Fruit fly (Drosophila melanogaster) whole organism, embryonic: ENCODE measurements around the gene CG34117.

Experiments used
- Aef1 ChIP-seq: fragments of 200-800 bp; sonication (Bioruptor generic); IDR thresholded peaks from 3 replicates; pipeline ENCODE4 v1.3.6; 2022; ENCODE audit warnings: missing biosample characterization, missing genetic modification characterization
- Atf-2 ChIP-seq: fragments of 200-800 bp; sonication (Bioruptor generic); optimal IDR thresholded peaks from 2 replicates; lab custom pipeline; 2016; ENCODE audit warnings: missing biosample characterization, missing genetic modification characterization
- CG10321 ChIP-seq: fragments of 200-800 bp; sonication (Bioruptor generic); IDR thresholded peaks from 2 replicates; pipeline ENCODE4 v1.3.6; 2022; ENCODE audit warnings: missing biosample characterization, missing genetic modification characterization
- CG10431 ChIP-seq: fragments of 200-800 bp; sonication (Bioruptor generic); optimal IDR thresholded peaks from 3 replicates; lab custom pipeline; 2018; ENCODE audit warnings: missing biosample characterization, mild to moderate bottlenecking, missing genetic modification characterization
- CG10543 ChIP-seq: fragments of 200-800 bp; sonication (Bioruptor generic); optimal IDR thresholded peaks from 3 replicates; lab custom pipeline; 2017; ENCODE audit warnings: missing biosample characterization, mild to moderate bottlenecking, missing genetic modification characterization, moderate library complexity
- CG11093 ChIP-seq: fragments of 200-800 bp; sonication (Bioruptor generic); IDR thresholded peaks from 3 replicates; pipeline ENCODE4 v1.3.6; 2022; ENCODE audit warnings: missing biosample characterization, missing genetic modification characterization
- CG11456 ChIP-seq: fragments of 200-800 bp; sonication (Bioruptor generic); IDR thresholded peaks from 3 replicates; pipeline ENCODE4 v1.3.6; 2022; ENCODE audit warnings: missing biosample characterization, missing genetic modification characterization
- CG11560 ChIP-seq: fragments of 200-800 bp; sonication (Bioruptor generic); IDR thresholded peaks from 3 replicates; pipeline ENCODE4 v1.3.6; 2022; ENCODE audit warnings: missing biosample characterization, missing genetic modification characterization
- CG12769 ChIP-seq: fragments of 200-800 bp; sonication (Bioruptor generic); optimal IDR thresholded peaks from 2 replicates; lab custom pipeline; 2019; ENCODE audit warnings: missing biosample characterization, mild to moderate bottlenecking, missing genetic modification characterization, moderate library complexity
- CG13775 ChIP-seq: fragments of 200-800 bp; sonication (Bioruptor generic); optimal IDR thresholded peaks from 3 replicates; lab custom pipeline; 2017; ENCODE audit warnings: missing biosample characterization, mild to moderate bottlenecking, missing genetic modification characterization
- CG14050 ChIP-seq: fragments of 200-800 bp; sonication (Bioruptor generic); IDR thresholded peaks from 3 replicates; pipeline ENCODE4 v1.3.6; 2022; ENCODE audit warnings: missing biosample characterization, missing genetic modification characterization
- CG14667 ChIP-seq: fragments of 200-800 bp; sonication (Bioruptor generic); IDR thresholded peaks from 2 replicates; pipeline ENCODE4 v1.3.6; 2022; ENCODE audit warnings: missing biosample characterization, missing genetic modification characterization
- CG16863 ChIP-seq: fragments of 200-800 bp; sonication (Bioruptor generic); optimal IDR thresholded peaks from 3 replicates; lab custom pipeline; 2016; ENCODE audit warnings: missing biosample characterization, missing genetic modification characterization
- CG17186 ChIP-seq: fragments of 200-800 bp; sonication (Bioruptor generic); optimal IDR thresholded peaks from 3 replicates; lab custom pipeline; 2017; ENCODE audit warnings: missing biosample characterization, missing genetic modification reagents, missing genetic modification characterization
- CG17359 ChIP-seq: fragments of 200-800 bp; sonication (Bioruptor generic); optimal IDR thresholded peaks from 3 replicates; lab custom pipeline; 2018; ENCODE audit warnings: missing biosample characterization, mild to moderate bottlenecking, missing genetic modification characterization, moderate library complexity
- CG17385 ChIP-seq: fragments of 200-800 bp; sonication (Bioruptor generic); optimal IDR thresholded peaks from 3 replicates; lab custom pipeline; 2018; ENCODE audit warnings: missing biosample characterization, mild to moderate bottlenecking, missing genetic modification characterization
- CG2120 ChIP-seq: fragments of 200-800 bp; sonication (Bioruptor generic); optimal IDR thresholded peaks from 3 replicates; lab custom pipeline; 2016; ENCODE audit warnings: missing biosample characterization, missing genetic modification characterization
- CG32532 ChIP-seq: fragments of 200-800 bp; sonication (Bioruptor generic); IDR thresholded peaks from 2 replicates; pipeline ENCODE4 v1.3.6; 2022; ENCODE audit warnings: missing biosample characterization, missing genetic modification characterization
- CG32772 ChIP-seq: fragments of 200-800 bp; sonication (Bioruptor generic); IDR thresholded peaks from 2 replicates; pipeline ENCODE4 v1.3.6; 2022; ENCODE audit warnings: missing biosample characterization, missing genetic modification characterization
- CG7963 ChIP-seq: fragments of 200-800 bp; sonication (Bioruptor generic); IDR thresholded peaks from 3 replicates; pipeline ENCODE4 v1.3.6; 2022; ENCODE audit warnings: missing biosample characterization, missing genetic modification characterization; ENCODE audit not compliant: partially characterized antibody
- CG8478 ChIP-seq: fragments of >200 bp; optimal IDR thresholded peaks from 2 replicates; lab custom pipeline; 2018
- CG9215 ChIP-seq: fragments of 200-800 bp; sonication (Bioruptor generic); IDR thresholded peaks from 2 replicates; pipeline ENCODE4 v1.3.6; 2022; ENCODE audit warnings: missing biosample characterization, missing genetic modification characterization
- Dek ChIP-seq: fragments of 200-800 bp; sonication (Bioruptor generic); optimal IDR thresholded peaks from 3 replicates; lab custom pipeline; 2019; ENCODE audit warnings: missing biosample characterization, mild to moderate bottlenecking, missing genetic modification characterization, moderate library complexity
- Drgx ChIP-seq: fragments of 200-800 bp; sonication (Bioruptor generic); IDR thresholded peaks from 2 replicates; pipeline ENCODE4 v1.3.6; 2022; ENCODE audit warnings: missing biosample characterization, missing genetic modification characterization
- Fer3 ChIP-seq: fragments of 200-800 bp; sonication (Bioruptor generic); optimal IDR thresholded peaks from 2 replicates; lab custom pipeline; 2018; ENCODE audit warnings: missing biosample characterization, mild to moderate bottlenecking, missing genetic modification characterization, moderate library complexity
- HHEX ChIP-seq: fragments of 200-800 bp; sonication (Bioruptor generic); optimal IDR thresholded peaks from 3 replicates; lab custom pipeline; 2017; ENCODE audit warnings: missing biosample characterization, mild to moderate bottlenecking, missing genetic modification characterization, missing genetic modification reagents
- HLH4C ChIP-seq: fragments of 200-800 bp; sonication (Bioruptor generic); IDR thresholded peaks from 3 replicates; pipeline ENCODE4 v1.3.6; 2022; ENCODE audit warnings: missing biosample characterization, missing genetic modification characterization; ENCODE audit not compliant: partially characterized antibody
- HmgD ChIP-seq: fragments of 200-800 bp; sonication (Bioruptor generic); optimal IDR thresholded peaks from 3 replicates; lab custom pipeline; 2016; ENCODE audit warnings: missing biosample characterization, missing genetic modification characterization
- Lhr ChIP-seq: fragments of 200-800 bp; sonication (Bioruptor generic); optimal IDR thresholded peaks from 3 replicates; lab custom pipeline; 2017; ENCODE audit warnings: mild to moderate bottlenecking, missing biosample characterization, missing genetic modification reagents, missing genetic modification characterization
- Lim3 ChIP-seq: fragments of 200-800 bp; sonication (Bioruptor generic); IDR thresholded peaks from 2 replicates; pipeline ENCODE4 v1.3.6; 2022; ENCODE audit warnings: missing biosample characterization, missing genetic modification characterization
- NK7.1 ChIP-seq: fragments of 200-800 bp; sonication (Bioruptor generic); optimal IDR thresholded peaks from 3 replicates; lab custom pipeline; 2016; ENCODE audit warnings: missing biosample characterization, missing genetic modification characterization
- Oaz ChIP-seq: fragments of 200-800 bp; sonication (Bioruptor generic); IDR thresholded peaks from 2 replicates; pipeline ENCODE4 v1.3.6; 2022; ENCODE audit warnings: missing biosample characterization, missing genetic modification characterization
- Poxn ChIP-seq: fragments of 200-800 bp; sonication (Bioruptor generic); IDR thresholded peaks from 2 replicates; pipeline ENCODE4 v1.3.6; 2022; ENCODE audit warnings: missing biosample characterization, missing genetic modification characterization
- Rfx ChIP-seq: fragments of 200-800 bp; sonication (Bioruptor generic); IDR thresholded peaks from 2 replicates; pipeline ENCODE4 v1.3.6; 2022; ENCODE audit warnings: missing biosample characterization, missing genetic modification characterization
- ab ChIP-seq: fragments of 200-800 bp; sonication (Bioruptor generic); optimal IDR thresholded peaks from 2 replicates; lab custom pipeline; 2016; ENCODE audit warnings: missing biosample characterization, missing genetic modification characterization
- ash1 ChIP-seq: fragments of 200-800 bp; sonication (Bioruptor generic); optimal IDR thresholded peaks from 2 replicates; lab custom pipeline; 2018; ENCODE audit warnings: missing biosample characterization, mild to moderate bottlenecking, missing genetic modification characterization
- ato ChIP-seq: fragments of 200-800 bp; sonication (Bioruptor generic); IDR thresholded peaks from 2 replicates; pipeline ENCODE4 v1.3.6; 2022; ENCODE audit warnings: missing biosample characterization, missing genetic modification characterization; ENCODE audit not compliant: partially characterized antibody
- bbx ChIP-seq: fragments of 200-800 bp; sonication (Bioruptor generic); IDR thresholded peaks from 2 replicates; pipeline ENCODE4 v1.3.6; 2022; ENCODE audit warnings: missing biosample characterization, missing genetic modification characterization; ENCODE audit not compliant: partially characterized antibody
- bigmax ChIP-seq: fragments of 200-800 bp; sonication (Bioruptor generic); optimal IDR thresholded peaks from 2 replicates; lab custom pipeline; 2018; ENCODE audit warnings: missing biosample characterization, mild to moderate bottlenecking, missing genetic modification characterization
- bsh ChIP-seq, 2 experiments: fragments of 200-800 bp; sonication (Bioruptor generic); optimal IDR thresholded peaks; 2 replicates each; lab custom pipeline; 2017 to 2018; ENCODE audit warnings: mild to moderate bottlenecking in 2 of 2, missing biosample characterization in 2 of 2, missing genetic modification characterization in 2 of 2, moderate library complexity in 1 of 2
- ci ChIP-seq: fragments of 200-800 bp; sonication (Bioruptor generic); IDR thresholded peaks from 3 replicates; pipeline ENCODE4 v1.3.6; 2022; ENCODE audit warnings: missing biosample characterization, missing genetic modification characterization
- crol ChIP-seq: fragments of 200-800 bp; sonication (Bioruptor generic); IDR thresholded peaks from 2 replicates; pipeline ENCODE4 v1.3.6; 2022; ENCODE audit warnings: missing biosample characterization, missing genetic modification characterization
- gcm2 ChIP-seq: fragments of 200-800 bp; sonication (Bioruptor generic); optimal IDR thresholded peaks from 2 replicates; lab custom pipeline; 2016; ENCODE audit warnings: missing biosample characterization, missing genetic modification characterization
- gfzf ChIP-seq: fragments of 200-800 bp; sonication (Bioruptor generic); optimal IDR thresholded peaks from 2 replicates; lab custom pipeline; 2016; ENCODE audit warnings: missing biosample characterization, mild to moderate bottlenecking, missing genetic modification characterization, moderate library complexity
- gsb ChIP-seq: fragments of 200-800 bp; sonication (Bioruptor generic); IDR thresholded peaks from 2 replicates; pipeline ENCODE4 v1.3.6; 2022; ENCODE audit warnings: missing biosample characterization, missing genetic modification characterization
- ind ChIP-seq: fragments of 200-800 bp; sonication (Bioruptor generic); optimal IDR thresholded peaks from 3 replicates; lab custom pipeline; 2016; ENCODE audit warnings: missing biosample characterization, missing genetic modification characterization
- lbe ChIP-seq: fragments of 200-800 bp; sonication (Bioruptor generic); optimal IDR thresholded peaks from 2 replicates; lab custom pipeline; 2016; ENCODE audit warnings: missing biosample characterization, mild to moderate bottlenecking, missing genetic modification characterization
- lilli ChIP-seq: fragments of 200-800 bp; sonication (Bioruptor generic); optimal IDR thresholded peaks from 3 replicates; lab custom pipeline; 2016; ENCODE audit warnings: missing biosample characterization, missing genetic modification characterization
- lov ChIP-seq, 2 experiments: fragments of 200-800 bp in 1 of 2; fragments of >200 bp in 1 of 2; sonication (Bioruptor generic) in 1 of 2; IDR thresholded peaks in 1 of 2; optimal IDR thresholded peaks in 1 of 2; 2 replicates in 1 of 2; 3 replicates in 1 of 2; pipeline versions ENCODE4 v1.3.6 to Lab custom; 2017 to 2022; ENCODE audit warnings: missing biosample characterization in 1 of 2, missing genetic modification characterization in 1 of 2
- nerfin-2 ChIP-seq: fragments of 200-800 bp; sonication (Bioruptor generic); IDR thresholded peaks from 2 replicates; pipeline ENCODE4 v1.3.6; 2022; ENCODE audit warnings: missing biosample characterization, missing genetic modification characterization; ENCODE audit not compliant: partially characterized antibody
- schlank ChIP-seq: fragments of 200-800 bp; sonication (Bioruptor generic); optimal IDR thresholded peaks from 2 replicates; lab custom pipeline; 2018; ENCODE audit warnings: missing biosample characterization, mild to moderate bottlenecking, missing genetic modification characterization

The CG34117 gene

DNA sequence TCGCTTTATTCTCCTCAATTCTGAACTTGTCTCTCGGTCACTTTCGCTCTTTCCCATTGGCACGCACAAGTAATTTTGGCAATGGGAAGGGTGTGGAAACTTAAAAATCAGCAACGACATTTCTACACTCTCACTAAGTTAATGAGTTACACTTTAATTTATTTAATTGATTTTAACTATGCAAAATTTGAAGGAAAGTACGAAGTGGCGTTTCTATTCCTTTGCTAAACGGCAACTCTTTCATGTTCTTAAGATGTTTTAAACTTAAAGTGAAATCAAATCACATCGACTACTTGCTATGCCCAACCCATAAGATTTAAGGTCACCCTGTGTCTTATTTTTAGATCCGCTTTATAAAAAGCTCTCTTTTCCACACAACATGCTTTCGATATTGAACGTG lies 29.4 kb downstream of the CG34117 start (continued):
- TF ChIP-seq lilli (GFP tag; lab: Kevin White, UChicago) = peak; percentile 67
- peak; percentile 81; the same call in 1 of the 2 replicates for TF ChIP-seq Rfx (GFP tag; lab: Robert Waterston, UW)
- peak; percentile 44; the same call in 1 of the 2 replicates for TF ChIP-seq CG32772 (GFP tag; lab: Robert Waterston, UW)
- TF ChIP-seq Oaz (GFP tag; lab: Robert Waterston, UW) = peak; percentile 31; the same call in 1 of the 2 replicates
- peak; percentile 51 for TF ChIP-seq CG17385
- no peak for TF ChIP-seq ash1
- no peak for TF ChIP-seq Lim3 (GFP tag; lab: Robert Waterston, UW)
- 0 out of 3 replicates have a peak, but pooled peaks have one; percentile 46 for TF ChIP-seq ci
- TF ChIP-seq HHEX (GFP tag; lab: Kevin White, UChicago) = peak; percentile 57
- TF ChIP-seq CG11456 (GFP tag; lab: Robert Waterston, UW) = no peak
- no peak for TF ChIP-seq Atf-2
- TF ChIP-seq Aef1 (GFP tag; lab: Robert Waterston, UW) = peak; percentile 59; the same call in 2 of the 3 replicates
- TF ChIP-seq Poxn (GFP tag; lab: Robert Waterston, UW) = no peak
- peak; percentile 30 for TF ChIP-seq Dek
- TF ChIP-seq CG11093 = no peak
- TF ChIP-seq ato (GFP tag; lab: Robert Waterston, UW) = no peak
- peak; percentile 45 for TF ChIP-seq CG12769
- TF ChIP-seq CG8478 (lab: Kevin White, UChicago) = no peak
- no peak for TF ChIP-seq ab
- no peak for TF ChIP-seq schlank
- no peak for TF ChIP-seq gfzf (GFP tag; lab: Kevin White, UChicago)
- TF ChIP-seq CG32532 (GFP tag; lab: Robert Waterston, UW) = peak; percentile 73
- TF ChIP-seq HLH4C (GFP tag; lab: Robert Waterston, UW) = no peak
- TF ChIP-seq CG14667 (GFP tag; lab: Robert Waterston, UW) = 0 out of 2 replicates have a peak, but pooled peaks have one; percentile 39
- peak; percentile 41 for TF ChIP-seq CG10543 (GFP tag; lab: Kevin White, UChicago)
- TF ChIP-seq bsh (GFP tag; optimal IDR thresholded peaks at IDR 0.05; lab: Kevin White, UChicago) = no peak
- peak; percentile 49 for TF ChIP-seq ind (GFP tag; lab: Kevin White, UChicago)
- no peak for TF ChIP-seq Lhr
- TF ChIP-seq CG9215 (GFP tag; lab: Robert Waterston, UW) = peak; percentile 36; the same call in 1 of the 2 replicates
- TF ChIP-seq CG10321 (GFP tag; lab: Robert Waterston, UW) = no peak
- TF ChIP-seq gsb (GFP tag; lab: Robert Waterston, UW) = no peak
- peak; percentile 44; the same call in 1 of the 2 replicates for TF ChIP-seq Drgx
- no peak for TF ChIP-seq bigmax (GFP tag; lab: Kevin White, UChicago)
- peak; percentile 77 for TF ChIP-seq CG2120
- TF ChIP-seq CG14050 (GFP tag; lab: Robert Waterston, UW) = peak; percentile 57; the same call in 2 of the 3 replicates
- no peak for TF ChIP-seq lov (optimal IDR thresholded peaks at IDR 0.05; lab: Kevin White, UChicago)
- no peak for TF ChIP-seq lov (GFP tag; IDR thresholded peaks at IDR 0.05; lab: Robert Waterston, UW)
- TF ChIP-seq CG17186 (GFP tag; lab: Kevin White, UChicago) = no peak
- TF ChIP-seq gcm2 (GFP tag; lab: Kevin White, UChicago) = peak; percentile 31
- TF ChIP-seq CG17359 = peak; percentile 67
- no peak for TF ChIP-seq CG10431 (GFP tag; lab: Kevin White, UChicago)
- TF ChIP-seq crol = no peak
- no peak for TF ChIP-seq CG11560 (tag; lab: Robert Waterston, UW)
- TF ChIP-seq bbx (GFP tag; lab: Robert Waterston, UW) = no peak
- TF ChIP-seq CG13775 = peak; percentile 8
- TF ChIP-seq nerfin-2 (GFP tag; lab: Robert Waterston, UW) = no peak
- TF ChIP-seq lbe (GFP tag; lab: Kevin White, UChicago) = no peak
- TF ChIP-seq NK7.1 (GFP tag; lab: Kevin White, UChicago) = no peak
- no peak for TF ChIP-seq HmgD (GFP tag; lab: Kevin White, UChicago)
- TF ChIP-seq CG7963 (GFP tag; lab: Robert Waterston, UW) = no peak
- TF ChIP-seq CG16863 = no peak
- peak; percentile 69 for TF ChIP-seq Fer3 (tag; lab: Kevin White, UChicago)
